Fruit fly (Drosophila melanogaster) whole organism: ENCODE data around the gene CG42558.

ENCODE experiments used
- pan ChIP-seq: fragments of >200 bp; optimal IDR thresholded peaks from 2 replicates; lab custom pipeline; 2017
- usp ChIP-seq: fragments of >200 bp; optimal IDR thresholded peaks from 2 replicates; lab custom pipeline; 2017; ENCODE audit warnings: missing biosample characterization, missing genetic modification characterization, mixed read lengths

dm6 chr3R:29905164-29905563, 27.9 kb upstream of the CG42558 start, which contains the start of gene CG15515:
- no peak for TF ChIP-seq usp (GFP tag; lab: Kevin White, UChicago)
- TF ChIP-seq pan (lab: Kevin White, UChicago), result no peak
